In the genomic region with DNA sequence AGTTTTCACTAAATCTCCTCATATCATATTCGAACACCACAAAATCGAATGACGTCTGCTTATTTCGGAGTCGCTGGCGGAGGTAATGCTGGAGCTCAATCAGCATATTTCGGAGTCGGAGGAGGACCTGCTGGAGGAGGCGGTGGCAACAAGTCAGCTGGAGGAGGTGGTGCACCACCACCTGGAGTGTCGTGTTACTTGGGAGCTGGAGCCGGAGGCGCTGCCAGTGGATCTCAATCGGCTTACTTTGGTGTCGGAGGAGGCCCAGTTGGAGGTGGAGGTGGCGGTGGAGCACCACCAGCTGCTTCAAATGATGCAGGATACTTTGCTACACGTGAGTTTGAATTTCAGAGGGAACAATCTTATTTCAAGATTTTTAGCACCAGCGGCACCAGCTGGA, we compare ENCODE assay signal across 2 worm cellular contexts.
TF ChIP-seq lines count a peak whose summit lies in the region.

TSS of gene ssq-4 (plus strand) at position 19 of the 400 bp plus-strand sequence.

TF ChIP-seq in whole organism, L4 larva, 104 proteins besides CTCF, POLR2A, EP300 and RAD21:
- peak; percentile 83 for TF ChIP-seq set-16 (GFP tag; IDR thresholded peaks at IDR 0.05; lab: Robert Waterston, UW)

TF ChIP-seq in whole organism, young adult, 124 proteins besides CTCF, POLR2A, EP300 and RAD21:
- TF ChIP-seq egrh-3 (GFP tag; IDR thresholded peaks at IDR 0.05; lab: Robert Waterston, UW) = peak; percentile 75
